Fruit fly (Drosophila melanogaster): ENCODE results near the gene CG4829.
A peak's percentile ranks its signal among the peaks of the same experiment; 100 is the strongest.

CG4829 gene

dm6 chrX:16782175-16782916, 29.2 kb upstream of the CG4829 start (continued):
- TF ChIP-seq CG2199 (GFP tag; IDR thresholded peaks at IDR 0.05) = no peak
- no peak for TF ChIP-seq sima (GFP tag; optimal IDR thresholded peaks at IDR 0.05)
- peak; percentile 53 for TF ChIP-seq Antp (GFP tag; optimal IDR thresholded peaks at IDR 0.05)
- TF ChIP-seq CG10147 (GFP tag; optimal IDR thresholded peaks at IDR 0.05) = peak; percentile 25
- TF ChIP-seq Side (GFP tag; optimal IDR thresholded peaks at IDR 0.05) = peak; percentile 50
- TF ChIP-seq ato (GFP tag; IDR thresholded peaks at IDR 0.05; ENCODE audit: partially characterized antibody) = no peak
- TF ChIP-seq Opbp (GFP tag; IDR thresholded peaks at IDR 0.05; ENCODE audit: partially characterized antibody) = no peak
- TF ChIP-seq CG6272 (GFP tag; IDR thresholded peaks at IDR 0.05) = no peak
- TF ChIP-seq CG3838 (GFP tag; optimal IDR thresholded peaks at IDR 0.05) = no peak
- peak; percentile 71 for TF ChIP-seq CG32532 (GFP tag; IDR thresholded peaks at IDR 0.05)
- TF ChIP-seq CG6254 (GFP tag; optimal IDR thresholded peaks at IDR 0.05) = no peak
- TF ChIP-seq grau (tag; optimal IDR thresholded peaks at IDR 0.05) = peak; percentile 47
- TF ChIP-seq Scr (GFP tag; IDR thresholded peaks at IDR 0.05; ENCODE audit: partially characterized antibody) = no peak
- TF ChIP-seq CG8944 (GFP tag; optimal IDR thresholded peaks at IDR 0.05) = peak; percentile 37
- TF ChIP-seq al (GFP tag; IDR thresholded peaks at IDR 0.05) = peak; percentile 33; the same call in 1 of the 2 replicates
- TF ChIP-seq Meics (GFP tag; optimal IDR thresholded peaks at IDR 0.05) = peak; percentile 56
- TF ChIP-seq Elba2 (GFP tag; optimal IDR thresholded peaks at IDR 0.05) = no peak
- peak; percentile 37 for TF ChIP-seq run (tag; optimal IDR thresholded peaks at IDR 0.05)
- TF ChIP-seq Aef1 (GFP tag; IDR thresholded peaks at IDR 0.05) = peak; percentile 44; the same call in 1 of the 3 replicates
- no peak for TF ChIP-seq Spps (tag; optimal IDR thresholded peaks at IDR 0.05)
- no peak for TF ChIP-seq wor (GFP tag; IDR thresholded peaks at IDR 0.05)
- peak; percentile 4 for TF ChIP-seq CG10267 (tag; optimal IDR thresholded peaks at IDR 0.05)
- peak; percentile 52 for TF ChIP-seq maf-S (GFP tag; optimal IDR thresholded peaks at IDR 0.05)
- peak; percentile 32; the same call in 1 of the 2 replicates for TF ChIP-seq CG32767 (GFP tag; IDR thresholded peaks at IDR 0.05)
- no peak for TF ChIP-seq Fer2 (tag; optimal IDR thresholded peaks at IDR 0.05)
- TF ChIP-seq pros (GFP tag; optimal IDR thresholded peaks at IDR 0.05) = no peak
- TF ChIP-seq CG9609 (GFP tag; optimal IDR thresholded peaks at IDR 0.05) = peak; percentile 81
- no peak for TF ChIP-seq HmgZ (tag; optimal IDR thresholded peaks at IDR 0.05)
- TF ChIP-seq CG8290 (GFP tag; optimal IDR thresholded peaks at IDR 0.05) = no peak
- peak in 1 of 2 experiments; percentile 37 for TF ChIP-seq CG8290 (tag; optimal IDR thresholded peaks at IDR 0.05)
- peak; percentile 50 for TF ChIP-seq Hmr (GFP tag; optimal IDR thresholded peaks at IDR 0.05)
- no peak for TF ChIP-seq Neu2 (GFP tag; optimal IDR thresholded peaks at IDR 0.05; ENCODE audit: borderline replicate concordance)
- no peak for TF ChIP-seq prd (optimal IDR thresholded peaks at IDR 0.05)
- TF ChIP-seq prd (GFP tag; IDR thresholded peaks at IDR 0.05) = peak; percentile 59; the same call in 2 of the 3 replicates
- no peak for TF ChIP-seq CG16779 (GFP tag; IDR thresholded peaks at IDR 0.05)
- peak; percentile 58 for TF ChIP-seq Ada2b (GFP tag; IDR thresholded peaks at IDR 0.05)
- peak; percentile 38 to 49 for TF ChIP-seq Pdp1 (GFP tag; optimal IDR thresholded peaks at IDR 0.05)
- TF ChIP-seq crol (GFP tag; IDR thresholded peaks at IDR 0.05) = no peak
- TF ChIP-seq yki (optimal IDR thresholded peaks at IDR 0.05) = no peak
- no peak for TF ChIP-seq CG2875 (GFP tag; optimal IDR thresholded peaks at IDR 0.05)
- TF ChIP-seq Xrp1 (GFP tag; IDR thresholded peaks at IDR 0.05) = peak; percentile 45; the same call in 1 of the 2 replicates
- TF ChIP-seq psq (GFP tag; optimal IDR thresholded peaks at IDR 0.05) = no peak
- no peak for TF ChIP-seq YL-1 (GFP tag; optimal IDR thresholded peaks at IDR 0.05)
- TF ChIP-seq CG30431 (GFP tag; optimal IDR thresholded peaks at IDR 0.05) = no peak
- no peak for TF ChIP-seq Dfd (GFP tag; optimal IDR thresholded peaks at IDR 0.05)
- TF ChIP-seq MTF-1 (GFP tag; optimal IDR thresholded peaks at IDR 0.05; ENCODE audit: borderline replicate concordance) = no peak
- peak; percentile 16 for TF ChIP-seq CG13624 (GFP tag; optimal IDR thresholded peaks at IDR 0.05)
- peak; percentile 24 for TF ChIP-seq da (GFP tag; optimal IDR thresholded peaks at IDR 0.05)
- no peak for TF ChIP-seq sqz (GFP tag; optimal IDR thresholded peaks at IDR 0.05)
- TF ChIP-seq en (GFP tag; optimal IDR thresholded peaks at IDR 0.05) = no peak
- TF ChIP-seq kah (GFP tag; optimal IDR thresholded peaks at IDR 0.05) = no peak

Data from whole organism, embryonic.